Fruit fly (Drosophila melanogaster) whole organism, prepupa: ENCODE measurements around the gene CAH1.

Experiments used
- CG10631 ChIP-seq: fragments of 200-800 bp; sonication (Bioruptor generic); optimal IDR thresholded peaks from 2 replicates; lab custom pipeline; 2016; ENCODE audit warnings: missing biosample characterization, missing genetic modification characterization
- CG10669 ChIP-seq: fragments of 200-800 bp; sonication (Bioruptor generic); optimal IDR thresholded peaks from 3 replicates; lab custom pipeline; 2018; ENCODE audit warnings: missing biosample characterization, mild to moderate bottlenecking, missing genetic modification characterization, moderate library complexity
- CG11762 ChIP-seq: fragments of 200-800 bp; sonication (Bioruptor generic); optimal IDR thresholded peaks from 3 replicates; lab custom pipeline; 2016; ENCODE audit warnings: missing biosample characterization, missing genetic modification characterization; ENCODE audit not compliant: insufficient read depth
- CG11902 ChIP-seq: fragments of 200-800 bp; sonication (Bioruptor generic); optimal IDR thresholded peaks from 3 replicates; lab custom pipeline; 2016; ENCODE audit warnings: missing biosample characterization, missing genetic modification characterization
- CG15336 ChIP-seq: fragments of 200-800 bp; sonication (Bioruptor generic); IDR thresholded peaks from 2 replicates; pipeline ENCODE4 v1.3.6; 2022; ENCODE audit warnings: missing biosample characterization, missing genetic modification characterization
- CG3032 ChIP-seq: fragments of 200-800 bp; optimal IDR thresholded peaks from 2 replicates; lab custom pipeline; 2019; ENCODE audit warnings: missing biosample characterization, mild to moderate bottlenecking, missing genetic modification characterization, moderate library complexity
- CG31627 ChIP-seq: fragments of 200-800 bp; sonication (Bioruptor generic); optimal IDR thresholded peaks from 3 replicates; lab custom pipeline; 2016; ENCODE audit warnings: missing biosample characterization, missing genetic modification characterization
- CG34406 ChIP-seq: fragments of 200-800 bp; sonication (Bioruptor generic); optimal IDR thresholded peaks from 3 replicates; lab custom pipeline; 2016; ENCODE audit warnings: missing biosample characterization, missing genetic modification characterization
- CG3919 ChIP-seq: fragments of 200-800 bp; sonication (Bioruptor generic); optimal IDR thresholded peaks from 3 replicates; lab custom pipeline; 2016; ENCODE audit warnings: missing biosample characterization, missing genetic modification characterization
- CG4318 ChIP-seq: fragments of 200-800 bp; sonication (Bioruptor generic); optimal IDR thresholded peaks from 3 replicates; lab custom pipeline; 2017; ENCODE audit warnings: missing biosample characterization, mild to moderate bottlenecking, missing genetic modification characterization
- CG6854 ChIP-seq: fragments of 200-800 bp; sonication (Bioruptor generic); optimal IDR thresholded peaks from 2 replicates; lab custom pipeline; 2017; ENCODE audit warnings: missing biosample characterization, mild to moderate bottlenecking, missing genetic modification characterization
- CG8119 ChIP-seq: fragments of 200-800 bp; sonication (Bioruptor generic); IDR thresholded peaks from 3 replicates; pipeline ENCODE4 v1.3.6; 2022; ENCODE audit warnings: missing biosample characterization, missing genetic modification characterization
- CG9139 ChIP-seq: fragments of 200-800 bp; sonication (Bioruptor generic); optimal IDR thresholded peaks from 3 replicates; lab custom pipeline; 2017; ENCODE audit warnings: missing biosample characterization, mild to moderate bottlenecking, missing genetic modification characterization
- Eip78C ChIP-seq: fragments of 200-800 bp; sonication (Bioruptor generic); peaks from one replicate; lab custom pipeline; 2016; ENCODE audit warnings: missing biosample characterization, missing genetic modification characterization
- Eip93F ChIP-seq: fragments of 200-800 bp; sonication (Bioruptor generic); optimal IDR thresholded peaks from 2 replicates; lab custom pipeline; 2016; ENCODE audit warnings: missing biosample characterization, mild to moderate bottlenecking, missing genetic modification characterization
- Ets21C ChIP-seq: fragments of 200-800 bp; sonication (Bioruptor generic); optimal IDR thresholded peaks from 3 replicates; lab custom pipeline; 2016; ENCODE audit warnings: missing biosample characterization, missing genetic modification characterization
- Ets96B ChIP-seq: fragments of 200-800 bp; optimal IDR thresholded peaks from 2 replicates; lab custom pipeline; 2019; ENCODE audit warnings: missing biosample characterization, mild to moderate bottlenecking, missing genetic modification characterization, moderate library complexity
- Gug ChIP-seq: fragments of 200-800 bp; sonication (Bioruptor generic); IDR thresholded peaks from 2 replicates; pipeline ENCODE4 v1.3.6; 2022; ENCODE audit warnings: missing biosample characterization, missing genetic modification characterization
- Hr4 ChIP-seq: fragments of 200-800 bp; sonication (Bioruptor generic); optimal IDR thresholded peaks from 3 replicates; lab custom pipeline; 2016; ENCODE audit warnings: missing biosample characterization, missing genetic modification characterization
- Met ChIP-seq: fragments of 200-800 bp; sonication (Bioruptor generic); optimal IDR thresholded peaks from 3 replicates; lab custom pipeline; 2016; ENCODE audit warnings: missing biosample characterization, missing genetic modification characterization
- OdsH ChIP-seq: fragments of 200-800 bp; sonication (Bioruptor generic); optimal IDR thresholded peaks from 3 replicates; lab custom pipeline; 2016; ENCODE audit warnings: missing biosample characterization, missing genetic modification characterization
- Sox14 ChIP-seq: fragments of 200-800 bp; sonication (Bioruptor generic); optimal IDR thresholded peaks from 3 replicates; lab custom pipeline; 2016; ENCODE audit warnings: missing biosample characterization, missing genetic modification characterization
- acj6 ChIP-seq: fragments of 200-800 bp; sonication (Bioruptor generic); optimal IDR thresholded peaks from 3 replicates; lab custom pipeline; 2016; ENCODE audit warnings: missing biosample characterization, missing genetic modification characterization
- dac ChIP-seq: fragments of 200-800 bp; sonication (Bioruptor generic); optimal IDR thresholded peaks from 2 replicates; lab custom pipeline; 2017; ENCODE audit warnings: missing biosample characterization, mild to moderate bottlenecking, missing genetic modification characterization
- eg ChIP-seq: fragments of 200-800 bp; sonication (Bioruptor generic); IDR thresholded peaks from 3 replicates; pipeline ENCODE4 v1.3.6; 2022; ENCODE audit warnings: missing biosample characterization, missing genetic modification characterization
- esn ChIP-seq: fragments of 200-800 bp; sonication (Bioruptor generic); optimal IDR thresholded peaks from 2 replicates; lab custom pipeline; 2016; ENCODE audit warnings: missing biosample characterization, mild to moderate bottlenecking, missing genetic modification characterization, moderate library complexity
- fd85E ChIP-seq: fragments of 200-800 bp; sonication (Bioruptor generic); optimal IDR thresholded peaks from 3 replicates; lab custom pipeline; 2016; ENCODE audit warnings: missing biosample characterization, missing genetic modification characterization
- fkh ChIP-seq: fragments of 200-800 bp; sonication (Bioruptor generic); optimal IDR thresholded peaks from 3 replicates; lab custom pipeline; 2017; ENCODE audit warnings: missing biosample characterization, mild to moderate bottlenecking, missing genetic modification characterization, moderate library complexity
- net ChIP-seq: fragments of 200-800 bp; sonication (Bioruptor generic); optimal IDR thresholded peaks from 3 replicates; lab custom pipeline; 2016; ENCODE audit warnings: missing biosample characterization, missing genetic modification characterization
- spab ChIP-seq: fragments of 200-800 bp; sonication (Bioruptor generic); optimal IDR thresholded peaks from 2 replicates; lab custom pipeline; 2017; ENCODE audit warnings: missing biosample characterization, mild to moderate bottlenecking, missing genetic modification characterization, missing genetic modification reagents
- ss ChIP-seq, 2 experiments: fragments of 200-800 bp; sonication (Bioruptor generic); optimal IDR thresholded peaks; 2 replicates in 1 of 2; 3 replicates in 1 of 2; lab custom pipeline; 2017 to 2018; ENCODE audit warnings: mild to moderate bottlenecking in 2 of 2, missing biosample characterization in 2 of 2, missing genetic modification characterization in 2 of 2, moderate library complexity in 1 of 2
- topi ChIP-seq: fragments of 200-800 bp; sonication (Bioruptor generic); optimal IDR thresholded peaks from 3 replicates; lab custom pipeline; 2016; ENCODE audit warnings: missing biosample characterization, missing genetic modification characterization
- vri ChIP-seq: fragments of 200-800 bp; sonication (Bioruptor generic); optimal IDR thresholded peaks from 3 replicates; lab custom pipeline; 2016; ENCODE audit warnings: missing biosample characterization, mild to moderate bottlenecking, missing genetic modification characterization

The CAH1 gene

dm6 chr2L:13807959-13808358 is 4.5 kb downstream of the CAH1 start:
- TF ChIP-seq fkh = peak; percentile 39
- no peak for TF ChIP-seq CG6854 (GFP tag; lab: Kevin White, UChicago)
- TF ChIP-seq CG8119 (GFP tag; lab: Robert Waterston, UW) = no peak
- TF ChIP-seq esn (GFP tag; lab: Kevin White, UChicago) = peak; percentile 40
- TF ChIP-seq CG10631 = no peak
- peak; percentile 64 for TF ChIP-seq Eip78C

DNA sequence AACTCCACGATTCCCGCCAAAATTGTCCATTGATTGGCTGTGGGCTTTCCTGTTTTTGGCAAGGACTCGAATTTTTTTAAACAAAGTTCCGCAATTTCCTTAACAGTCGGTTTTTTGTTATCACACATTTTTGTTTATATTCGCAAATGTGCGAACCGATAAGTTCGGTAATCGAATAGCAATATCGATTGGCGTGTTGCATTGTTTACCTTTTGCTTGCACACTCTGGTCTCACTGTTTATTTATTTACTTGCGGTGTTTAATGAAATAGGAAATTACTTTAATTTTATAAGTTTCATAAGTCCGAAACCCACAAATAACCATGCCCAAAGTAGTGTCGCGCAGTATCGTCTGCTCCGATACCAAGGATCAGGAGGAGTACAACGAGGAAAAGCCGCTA is 7.9 kb downstream of the CAH1 start, which contains the start of the genes Adat1 and CG16865:
Gene Adat1, minus strand, starts transcription at position 152 of the 400 bp plus-strand sequence.
Gene CG16865, plus strand, starts transcription at position 200 of the 400 bp plus-strand sequence.
- TF ChIP-seq CG31627 (GFP tag; lab: Kevin White, UChicago) = no peak
- TF ChIP-seq fkh = peak; percentile 100
- TF ChIP-seq, all 60 proteins: peak for 1

- TF ChIP-seq Met (GFP tag; lab: Kevin White, UChicago) (no peak), CG11902 (GFP tag; lab: Kevin White, UChicago) (no peak), fd85E (no peak), Ets96B (tag; lab: Kevin White, UChicago) (no peak), Eip93F (no peak), CG34406 (GFP tag; lab: Kevin White, UChicago) (no peak), vri (GFP tag; lab: Kevin White, UChicago) (no peak), Gug (no peak), CG11762 (no peak), ss (GFP tag; optimal IDR thresholded peaks at IDR 0.05; lab: Kevin White, UChicago) (no peak), OdsH (no peak), Ets21C (GFP tag; lab: Kevin White, UChicago) (no peak), topi (GFP tag; lab: Kevin White, UChicago) (no peak), CG10669 (GFP tag; lab: Kevin White, UChicago) (no peak), CG3032 (no peak), net (GFP tag; lab: Kevin White, UChicago) (no peak)
- TF ChIP-seq, all 60 proteins: peak for 0
Measured at dm6 chr2L:13813156-13813555, 9.7 kb downstream of the CAH1 start, which contains the start of gene CG16888. Gene CG16888, minus strand, starts transcription at chr2L:13813256.

- no peak for TF ChIP-seq Eip93F
- TF ChIP-seq spab (GFP tag; lab: Kevin White, UChicago) = no peak
- TF ChIP-seq, all 60 proteins: peak for 0
Measured at dm6 chr2L:13813604-13814178, 10.3 kb downstream of the CAH1 start, which contains the start of gene Sos. Gene Sos, plus strand, starts transcription at chr2L:13813816.

DNA sequence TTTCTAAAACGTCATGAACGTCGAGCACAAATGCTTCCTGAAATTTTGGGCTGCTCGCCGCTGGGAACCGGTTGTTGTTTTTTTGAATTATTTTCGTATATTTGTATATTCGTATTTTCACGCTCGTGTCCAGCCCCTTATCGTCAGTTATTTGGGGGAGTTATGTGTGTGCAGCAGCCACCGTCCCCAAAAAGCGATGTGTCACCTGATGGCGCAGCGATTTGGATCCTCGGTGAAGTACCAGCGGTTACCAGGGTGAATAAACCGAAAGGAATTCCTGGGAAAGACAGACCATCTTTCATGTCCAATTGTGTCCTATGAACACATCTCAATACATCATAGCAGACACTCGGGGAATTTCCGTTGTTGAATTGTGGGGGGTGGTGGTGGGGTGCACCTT is 16.8 kb downstream of the CAH1 start:
- TF ChIP-seq fd85E (no peak), Hr4 (GFP tag; lab: Kevin White, UChicago) (no peak), CG3919 (no peak), CG31627 (GFP tag; lab: Kevin White, UChicago) (no peak), Sox14 (GFP tag; lab: Kevin White, UChicago) (no peak), eg (no peak), Eip78C (no peak), CG4318 (no peak), ss (GFP tag; optimal IDR thresholded peaks at IDR 0.05; lab: Kevin White, UChicago) (no peak), dac (no peak), CG9139 (GFP tag; lab: Kevin White, UChicago) (no peak), vri (GFP tag; lab: Kevin White, UChicago) (no peak), acj6 (GFP tag; lab: Kevin White, UChicago) (no peak), fkh (no peak), OdsH (no peak), CG15336 (GFP tag; lab: Robert Waterston, UW) (no peak)
